Worm (Caenorhabditis elegans) whole organism, late embryonic: ENCODE results near the gene gst-1.

Source experiments
- C08G9.2 ChIP-seq: sonication (generic microtip); optimal IDR thresholded peaks from 2 replicates; lab custom pipeline; 2016; ENCODE audit warnings: mild to moderate bottlenecking, missing genetic modification characterization, moderate library complexity, missing compliant biosample characterization
- C38D4.7 ChIP-seq: fragments of 200-800 bp; sonication (Bioruptor generic); optimal IDR thresholded peaks from 2 replicates; lab custom pipeline; 2018; ENCODE audit warnings: mild to moderate bottlenecking, missing genetic modification characterization, moderate library complexity, missing compliant biosample characterization
- K02D7.2 ChIP-seq: sonication (generic microtip); optimal IDR thresholded peaks from 2 replicates; lab custom pipeline; 2017; ENCODE audit warnings: mild to moderate bottlenecking, missing genetic modification characterization, missing compliant biosample characterization
- K09A11.1 ChIP-seq: sonication (generic microtip); optimal IDR thresholded peaks from 2 replicates; lab custom pipeline; 2017; ENCODE audit warnings: antibody characterized with exemption, mild to moderate bottlenecking, missing genetic modification characterization, missing compliant biosample characterization; ENCODE audit not compliant: insufficient read depth
- T23F11.4 ChIP-seq: fragments of 200-800 bp; sonication (Bioruptor generic); optimal IDR thresholded peaks from 2 replicates; lab custom pipeline; 2018; ENCODE audit warnings: mild to moderate bottlenecking, missing genetic modification characterization, missing compliant biosample characterization
- ahr-1 ChIP-seq: sonication (generic microtip); optimal IDR thresholded peaks from 2 replicates; lab custom pipeline; 2016; ENCODE audit warnings: missing genetic modification characterization, missing compliant biosample characterization
- ceh-14 ChIP-seq: sonication (generic microtip); optimal IDR thresholded peaks from 2 replicates; lab custom pipeline; 2016; ENCODE audit warnings: missing genotype, missing genetic modification characterization, missing compliant biosample characterization
- ceh-2 ChIP-seq: sonication (generic microtip); optimal IDR thresholded peaks from 2 replicates; lab custom pipeline; 2016; ENCODE audit warnings: missing genotype, missing genetic modification characterization, missing compliant biosample characterization
- ceh-24 ChIP-seq: sonication (generic microtip); optimal IDR thresholded peaks from 2 replicates; lab custom pipeline; 2016; ENCODE audit warnings: mild to moderate bottlenecking, missing genetic modification characterization, missing compliant biosample characterization
- ceh-31 ChIP-seq: sonication (generic microtip); optimal IDR thresholded peaks from 2 replicates; lab custom pipeline; 2016; ENCODE audit warnings: missing genetic modification characterization, missing compliant biosample characterization
- ceh-34 ChIP-seq: sonication (generic microtip); optimal IDR thresholded peaks from 2 replicates; lab custom pipeline; 2016; ENCODE audit warnings: mild to moderate bottlenecking, missing genetic modification characterization, missing compliant biosample characterization
- che-1 ChIP-seq: sonication (generic microtip); optimal IDR thresholded peaks from 2 replicates; lab custom pipeline; 2016; ENCODE audit warnings: mild to moderate bottlenecking, missing genetic modification characterization, missing compliant biosample characterization
- dmd-4 ChIP-seq: sonication (generic microtip); optimal IDR thresholded peaks from 2 replicates; lab custom pipeline; 2016; ENCODE audit warnings: borderline replicate concordance, missing genetic modification characterization, missing compliant biosample characterization
- dve-1 ChIP-seq: sonication (generic microtip); optimal IDR thresholded peaks from 2 replicates; lab custom pipeline; 2017; ENCODE audit warnings: antibody characterized with exemption, mild to moderate bottlenecking, missing genetic modification characterization, missing compliant biosample characterization
- elt-4 ChIP-seq: sonication (generic microtip); optimal IDR thresholded peaks from 2 replicates; lab custom pipeline; 2016; ENCODE audit warnings: missing genetic modification characterization, missing compliant biosample characterization
- fkh-6 ChIP-seq: sonication (generic microtip); optimal IDR thresholded peaks from 2 replicates; lab custom pipeline; 2016; ENCODE audit warnings: missing genetic modification characterization, missing compliant biosample characterization
- gmeb-2 ChIP-seq: sonication (generic microtip); optimal IDR thresholded peaks from 2 replicates; lab custom pipeline; 2016; ENCODE audit warnings: missing genetic modification characterization, inconsistent platforms, missing compliant biosample characterization
- hlh-13 ChIP-seq: fragments of 200-800 bp; sonication (Bioruptor generic); optimal IDR thresholded peaks from 2 replicates; lab custom pipeline; 2018; ENCODE audit warnings: mild to moderate bottlenecking, missing genetic modification characterization, missing compliant biosample characterization
- hlh-15 ChIP-seq: sonication (generic microtip); optimal IDR thresholded peaks from 2 replicates; lab custom pipeline; 2016; ENCODE audit warnings: missing genetic modification characterization, missing compliant biosample characterization
- hlh-6 ChIP-seq: sonication (generic microtip); optimal IDR thresholded peaks from 2 replicates; lab custom pipeline; 2016; ENCODE audit warnings: missing genotype, missing genetic modification characterization, missing compliant biosample characterization
- hlh-8 ChIP-seq: sonication (generic microtip); optimal IDR thresholded peaks from 2 replicates; lab custom pipeline; 2016; ENCODE audit warnings: missing genotype, missing genetic modification characterization, missing compliant biosample characterization
- lim-6 ChIP-seq: sonication (generic microtip); optimal IDR thresholded peaks from 2 replicates; lab custom pipeline; 2016; ENCODE audit warnings: missing genetic modification characterization, missing compliant biosample characterization
- madf-2 ChIP-seq: sonication (generic microtip); optimal IDR thresholded peaks from 2 replicates; lab custom pipeline; 2017; ENCODE audit warnings: missing genetic modification characterization, missing compliant biosample characterization
- mec-3 ChIP-seq: sonication (generic microtip); optimal IDR thresholded peaks from 2 replicates; lab custom pipeline; 2016; ENCODE audit warnings: borderline replicate concordance, missing genetic modification characterization, missing compliant biosample characterization
- odd-2 ChIP-seq: sonication (generic microtip); optimal IDR thresholded peaks from 2 replicates; lab custom pipeline; 2017; ENCODE audit warnings: antibody characterized with exemption, mild to moderate bottlenecking, missing genetic modification characterization, missing compliant biosample characterization
- pag-3 ChIP-seq: sonication (generic microtip); optimal IDR thresholded peaks from 2 replicates; lab custom pipeline; 2016; ENCODE audit warnings: missing compliant biosample characterization, missing genetic modification characterization, borderline replicate concordance
- pax-1 ChIP-seq: fragments of 150-350 bp; optimal IDR thresholded peaks from 2 replicates; lab custom pipeline; 2014; ENCODE audit warnings: missing biosample characterization, missing genetic modification characterization
- pha-2 ChIP-seq: sonication (generic microtip); optimal IDR thresholded peaks from 2 replicates; lab custom pipeline; 2017; ENCODE audit warnings: mild to moderate bottlenecking, missing genetic modification characterization, missing compliant biosample characterization
- pha-4 ChIP-seq: fragments of 150-350 bp; optimal IDR thresholded peaks from 2 replicates; lab custom pipeline; 2018; ENCODE audit warnings: missing biosample characterization, missing genetic modification reagents, missing genetic modification characterization
- pqm-1 ChIP-seq: sonication (generic microtip); optimal IDR thresholded peaks from 2 replicates; lab custom pipeline; 2016; ENCODE audit warnings: missing genetic modification characterization, missing compliant biosample characterization
- ref-2 ChIP-seq: sonication (generic microtip); optimal IDR thresholded peaks from 2 replicates; lab custom pipeline; 2016; ENCODE audit warnings: missing genetic modification characterization, missing compliant biosample characterization
- rnt-1 ChIP-seq: sonication (generic microtip); optimal IDR thresholded peaks from 2 replicates; lab custom pipeline; 2016; ENCODE audit warnings: missing genetic modification characterization, missing compliant biosample characterization
- sdc-2 ChIP-seq: sonication (generic microtip); optimal IDR thresholded peaks from 2 replicates; lab custom pipeline; 2016; ENCODE audit warnings: missing genotype, missing genetic modification characterization, missing compliant biosample characterization
- sox-4 ChIP-seq: sonication (generic microtip); optimal IDR thresholded peaks from 2 replicates; lab custom pipeline; 2017; ENCODE audit warnings: mild to moderate bottlenecking, missing genetic modification characterization, inconsistent platforms, missing compliant biosample characterization
- tbx-7 ChIP-seq: sonication (generic microtip); optimal IDR thresholded peaks from 2 replicates; lab custom pipeline; 2016; ENCODE audit warnings: missing genotype, missing genetic modification characterization, missing compliant biosample characterization
- unc-3 ChIP-seq, 2 experiments: fragments of 200-800 bp in 1 of 2; sonication (Bioruptor generic) in 1 of 2; sonication (generic microtip) in 1 of 2; conservative IDR thresholded peaks in 1 of 2; optimal IDR thresholded peaks in 1 of 2; 2 replicates each; pipeline versions ENCODE4 v1.3.6 to Lab custom; 2016 to 2022; ENCODE audit warnings: missing compliant biosample characterization in 2 of 2, missing genetic modification characterization in 2 of 2, missing genetic modification reagents in 1 of 2
- zip-5 ChIP-seq: sonication (generic microtip); optimal IDR thresholded peaks from 2 replicates; lab custom pipeline; 2016; ENCODE audit warnings: missing genetic modification characterization, missing compliant biosample characterization
- ztf-16 ChIP-seq: sonication (generic microtip); optimal IDR thresholded peaks from 2 replicates; lab custom pipeline; 2017; ENCODE audit warnings: missing genetic modification characterization, missing compliant biosample characterization

The gst-1 gene

DNA sequence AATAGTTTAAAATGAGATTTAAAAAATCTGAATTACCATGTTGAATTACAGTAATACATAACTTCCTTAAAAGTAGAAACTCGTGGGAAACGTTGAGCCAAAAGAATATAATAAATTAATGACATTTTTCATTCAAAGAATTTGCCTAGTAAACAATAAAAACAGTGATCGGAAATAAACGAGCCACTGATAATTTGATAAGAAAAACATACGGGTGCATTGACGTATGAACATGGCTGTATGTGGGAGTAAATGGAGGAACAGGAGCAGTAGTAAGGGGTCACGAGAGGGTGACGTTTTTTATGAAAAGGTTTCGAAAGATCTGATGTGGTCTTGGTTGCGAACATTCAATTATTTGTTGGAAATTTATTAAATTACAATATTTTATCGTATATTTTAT is 28.3 kb upstream of the gst-1 start:
- TF ChIP-seq unc-3 (GFP tag; conservative IDR thresholded peaks at IDR 0.05; lab: Robert Waterston, UW) (no peak), unc-3 (tag; optimal IDR thresholded peaks at IDR 0.05; lab: Kevin White, UChicago) (no peak), fkh-6 (tag; lab: Kevin White, UChicago) (no peak), T23F11.4 (no peak)

DNA sequence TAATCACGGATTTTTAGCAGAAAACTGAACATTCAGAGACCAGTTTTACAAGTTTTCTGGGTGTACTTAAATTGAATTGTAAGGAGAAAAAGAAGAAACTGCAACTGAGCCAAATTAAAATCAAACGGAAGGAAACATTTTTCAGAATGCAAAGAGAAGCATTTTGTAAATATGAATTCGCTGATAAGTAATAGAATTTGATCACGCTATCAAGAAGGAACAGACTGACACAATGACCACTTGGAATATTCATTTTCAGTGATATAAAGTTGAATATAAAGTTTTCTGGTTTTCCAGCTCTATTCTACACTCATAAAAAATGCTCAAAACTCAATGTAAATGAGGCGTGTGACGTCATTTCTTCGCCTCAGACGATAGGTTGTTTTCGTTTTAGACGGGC is 25.0 kb upstream of the gst-1 start:
- TF ChIP-seq ceh-34 (tag; lab: Kevin White, UChicago) (no peak), ztf-16 (tag; lab: Kevin White, UChicago) (no peak), T23F11.4 (no peak), pha-4 (tag; lab: Kevin White, UChicago) (no peak), sox-4 (no peak), ceh-24 (tag; lab: Kevin White, UChicago) (no peak), odd-2 (no peak), sdc-2 (no peak), C38D4.7 (GFP tag; lab: Kevin White, UChicago) (no peak)

ce11 chrIII:9035037-9035436 is 24.1 kb upstream of the gst-1 start:
- TF ChIP-seq madf-2 (tag; lab: Kevin White, UChicago) (no peak), hlh-13 (no peak), pax-1 (tag; lab: Kevin White, UChicago) (no peak), tbx-7 (tag; lab: Kevin White, UChicago) (no peak), gmeb-2 (tag; lab: Kevin White, UChicago) (no peak), ahr-1 (tag; lab: Kevin White, UChicago) (no peak), fkh-6 (tag; lab: Kevin White, UChicago) (no peak), sox-4 (no peak), K02D7.2 (no peak), ceh-34 (tag; lab: Kevin White, UChicago) (no peak), ceh-14 (tag; lab: Kevin White, UChicago) (no peak), C38D4.7 (GFP tag; lab: Kevin White, UChicago) (no peak), hlh-15 (tag; lab: Kevin White, UChicago) (no peak), hlh-6 (tag; lab: Kevin White, UChicago) (no peak), dve-1 (no peak), hlh-8 (tag; lab: Kevin White, UChicago) (no peak), ceh-31 (tag; lab: Kevin White, UChicago) (no peak), C08G9.2 (tag; lab: Kevin White, UChicago) (no peak)

DNA sequence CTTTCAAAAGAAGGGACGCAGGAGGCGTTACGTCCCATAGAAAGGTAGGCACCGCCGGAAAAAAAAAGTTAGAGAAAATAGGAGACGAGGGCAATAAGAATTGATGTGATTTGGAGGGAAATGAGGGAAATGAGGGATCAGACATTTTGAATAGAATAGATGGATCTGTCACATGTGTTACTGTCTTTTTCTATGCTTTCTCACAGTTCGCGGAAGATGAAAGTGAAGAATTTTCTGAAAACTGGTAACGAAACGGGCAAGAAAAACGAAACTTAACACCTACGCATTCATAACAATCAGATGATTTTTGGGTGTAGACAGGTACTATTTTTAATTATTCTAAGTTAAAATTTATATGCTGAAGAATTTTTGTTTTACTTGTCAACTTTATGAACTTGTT is 21.5 kb upstream of the gst-1 start, which contains the start of gene R107.9:
Gene R107.9, plus strand, starts transcription at position 301 of the 400 bp plus-strand sequence.
- TF ChIP-seq rnt-1 (tag; lab: Kevin White, UChicago) (no peak), zip-5 (no peak), che-1 (tag; lab: Kevin White, UChicago) (no peak), tbx-7 (tag; lab: Kevin White, UChicago) (no peak), K09A11.1 (tag; lab: Kevin White, UChicago) (no peak), dmd-4 (tag; lab: Kevin White, UChicago) (no peak), hlh-6 (tag; lab: Kevin White, UChicago) (no peak), pqm-1 (no peak), fkh-6 (tag; lab: Kevin White, UChicago) (no peak), elt-4 (tag; lab: Kevin White, UChicago) (no peak), C08G9.2 (tag; lab: Kevin White, UChicago) (no peak), ceh-14 (tag; lab: Kevin White, UChicago) (no peak), hlh-15 (tag; lab: Kevin White, UChicago) (no peak), ceh-2 (tag; lab: Kevin White, UChicago) (no peak), pha-2 (tag; lab: Kevin White, UChicago) (no peak), lim-6 (tag; lab: Kevin White, UChicago) (no peak), pag-3 (tag; lab: Kevin White, UChicago) (no peak), sox-4 (no peak), mec-3 (no peak), ref-2 (tag; lab: Kevin White, UChicago) (no peak)
- TF ChIP-seq, all 69 proteins: peak for 0
